Worm (Caenorhabditis elegans) whole organism, L1 larva: ENCODE data around the gene W02B3.7.
A peak's percentile ranks its signal among the peaks of the same experiment; 100 is the strongest.

Experiments used
- aha-1 ChIP-seq: fragments of 150-350 bp; optimal IDR thresholded peaks from 2 replicates; lab custom pipeline; 2014; ENCODE audit warnings: missing biosample characterization, missing genetic modification characterization
- aly-2 ChIP-seq: fragments of 150-350 bp; optimal IDR thresholded peaks from 2 replicates; lab custom pipeline; 2014; ENCODE audit warnings: missing biosample characterization, missing genetic modification characterization
- blmp-1 ChIP-seq: fragments of 150-350 bp; optimal IDR thresholded peaks from 2 replicates; lab custom pipeline; 2014; ENCODE audit warnings: missing biosample characterization, missing genetic modification characterization
- ceh-88 ChIP-seq: fragments of 200-800 bp; sonication (Bioruptor generic); IDR thresholded peaks from 2 replicates; pipeline ENCODE4 v1.3.6; 2022; ENCODE audit warnings: missing genetic modification characterization, missing compliant biosample characterization
- ceh-90 ChIP-seq: sonication (generic microtip); optimal IDR thresholded peaks from 2 replicates; lab custom pipeline; 2016; ENCODE audit warnings: missing genetic modification characterization, missing compliant biosample characterization
- dpl-1 ChIP-seq, 3 experiments: fragments of 150-350 bp in 2 of 3; sonication (generic microtip) in 1 of 3; optimal IDR thresholded peaks; 2 replicates each; lab custom pipeline; 2014 to 2017; ENCODE audit warnings: missing biosample characterization in 3 of 3, missing genetic modification characterization in 3 of 3, missing genetic modification reagents in 3 of 3
- dsc-1 ChIP-seq: sonication (generic microtip); optimal IDR thresholded peaks from 2 replicates; lab custom pipeline; 2016; ENCODE audit warnings: mild to moderate bottlenecking, missing genetic modification characterization, missing compliant biosample characterization
- efl-1 ChIP-seq, 4 experiments: fragments of 150-350 bp; optimal IDR thresholded peaks in 3 of 4; peaks in 1 of 4; 1 replicate in 1 of 4; 2 replicates in 3 of 4; lab custom pipeline; 2014; ENCODE audit warnings: missing biosample characterization in 2 of 4, missing genetic modification characterization in 2 of 4, missing genetic modification reagents in 2 of 4
- efl-3 ChIP-seq: fragments of 200-800 bp; sonication (Bioruptor generic); optimal IDR thresholded peaks from 2 replicates; lab custom pipeline; 2018; ENCODE audit warnings: mild to moderate bottlenecking, missing genetic modification characterization, missing compliant biosample characterization
- elt-2 ChIP-seq: sonication (generic microtip); optimal IDR thresholded peaks from 2 replicates; lab custom pipeline; 2016; ENCODE audit warnings: missing genetic modification characterization, mild to moderate bottlenecking, inconsistent platforms, missing compliant biosample characterization, missing genetic modification reagents
- elt-3 ChIP-seq, 6 experiments: fragments of 150-350 bp in 1 of 6; sonication (generic microtip); optimal IDR thresholded peaks; 2 replicates each; lab custom pipeline; 2017 to 2018; ENCODE audit warnings: missing biosample characterization in 6 of 6, missing genetic modification characterization in 6 of 6, inconsistent platforms in 1 of 6
- ets-5 ChIP-seq: fragments of 200-800 bp; sonication (Bioruptor generic); IDR thresholded peaks from 2 replicates; pipeline ENCODE4 v1.3.6; 2022; ENCODE audit warnings: missing genetic modification characterization, missing compliant biosample characterization
- fkh-10 ChIP-seq: sonication (generic microtip); optimal IDR thresholded peaks from 2 replicates; lab custom pipeline; 2017; ENCODE audit warnings: missing biosample characterization, missing genetic modification reagents, missing genetic modification characterization
- fkh-8 ChIP-seq: sonication (generic microtip); optimal IDR thresholded peaks from 2 replicates; lab custom pipeline; 2016; ENCODE audit warnings: mild to moderate bottlenecking, missing genetic modification characterization, missing compliant biosample characterization
- grh-1 ChIP-seq: fragments of 200-800 bp; sonication (Bioruptor generic); IDR thresholded peaks from 2 replicates; pipeline ENCODE4 v1.3.6; 2022; ENCODE audit warnings: missing genetic modification reagents, missing genetic modification characterization, missing compliant biosample characterization
- irx-1 ChIP-seq: sonication (generic microtip); optimal IDR thresholded peaks from 2 replicates; lab custom pipeline; 2016; ENCODE audit warnings: missing genetic modification characterization, missing compliant biosample characterization
- isw-1 ChIP-seq: fragments of 200-800 bp; sonication (Bioruptor generic); IDR thresholded peaks from 2 replicates; pipeline ENCODE4 v1.3.6; 2022; ENCODE audit warnings: missing genetic modification characterization, missing compliant biosample characterization
- lin-13 ChIP-seq: fragments of 150-350 bp; optimal IDR thresholded peaks from 2 replicates; lab custom pipeline; 2014; ENCODE audit warnings: missing biosample characterization, missing genetic modification reagents, missing genetic modification characterization
- lin-14 ChIP-seq: fragments of 200-800 bp; sonication (Bioruptor generic); optimal IDR thresholded peaks from 2 replicates; lab custom pipeline; 2018; ENCODE audit warnings: mild to moderate bottlenecking, missing genetic modification characterization, moderate library complexity, missing compliant biosample characterization
- lin-15B ChIP-seq: fragments of 150-350 bp; sonication (generic microtip); optimal IDR thresholded peaks from 3 replicates; lab custom pipeline; 2014; ENCODE audit warnings: missing biosample characterization, missing genetic modification characterization
- lin-35 ChIP-seq, 2 experiments: fragments of 150-350 bp; optimal IDR thresholded peaks; 2 replicates each; lab custom pipeline; 2014; ENCODE audit warnings: missing biosample characterization in 2 of 2, missing genetic modification characterization in 2 of 2, missing genetic modification reagents in 2 of 2
- lin-39 ChIP-seq: fragments of 150-350 bp; optimal IDR thresholded peaks from 2 replicates; lab custom pipeline; 2014; ENCODE audit warnings: missing biosample characterization, missing genetic modification reagents, missing genetic modification characterization
- mdl-1 ChIP-seq, 2 experiments: fragments of 150-350 bp; optimal IDR thresholded peaks; 2 replicates each; lab custom pipeline; 2014 to 2017; ENCODE audit warnings: missing biosample characterization in 2 of 2, missing genetic modification characterization in 2 of 2, inconsistent platforms in 1 of 2
- mef-2 ChIP-seq: fragments of 150-350 bp; optimal IDR thresholded peaks from 2 replicates; lab custom pipeline; 2014; ENCODE audit warnings: missing biosample characterization, missing genetic modification characterization
- mep-1 ChIP-seq: fragments of 150-350 bp; optimal IDR thresholded peaks from 2 replicates; lab custom pipeline; 2014; ENCODE audit warnings: missing biosample characterization, missing genetic modification characterization
- nhr-19 ChIP-seq: fragments of 200-800 bp; sonication (Bioruptor generic); conservative IDR thresholded peaks from 2 replicates; pipeline ENCODE4 v1.3.6; 2022; ENCODE audit warnings: missing genetic modification characterization, missing compliant biosample characterization
- nhr-20 ChIP-seq: sonication (generic microtip); optimal IDR thresholded peaks from 2 replicates; lab custom pipeline; 2016; ENCODE audit warnings: mild to moderate bottlenecking, missing genetic modification characterization, missing compliant biosample characterization
- nhr-28 ChIP-seq: fragments of 150-350 bp; optimal IDR thresholded peaks from 2 replicates; lab custom pipeline; 2014; ENCODE audit warnings: missing biosample characterization, missing genetic modification characterization
- nhr-47 ChIP-seq: sonication (generic microtip); optimal IDR thresholded peaks from 2 replicates; lab custom pipeline; 2016; ENCODE audit warnings: mild to moderate bottlenecking, missing genetic modification characterization, moderate library complexity, missing compliant biosample characterization
- nhr-76 ChIP-seq: sonication (generic microtip); optimal IDR thresholded peaks from 2 replicates; lab custom pipeline; 2017; ENCODE audit warnings: missing biosample characterization, missing genetic modification characterization
- nhr-85 ChIP-seq: sonication (generic microtip); peaks from one replicate; lab custom pipeline; 2016; ENCODE audit warnings: missing genetic modification characterization, inconsistent platforms, missing compliant biosample characterization
- nhr-90 ChIP-seq: sonication (generic microtip); optimal IDR thresholded peaks from 2 replicates; lab custom pipeline; 2016; ENCODE audit warnings: mild to moderate bottlenecking, missing genetic modification characterization, missing compliant biosample characterization; ENCODE audit not compliant: poor library complexity
- pax-3 ChIP-seq: fragments of 200-800 bp; sonication (Bioruptor generic); optimal IDR thresholded peaks from 2 replicates; lab custom pipeline; 2018; ENCODE audit warnings: mild to moderate bottlenecking, missing genetic modification characterization, moderate library complexity, missing compliant biosample characterization
- pqm-1 ChIP-seq: sonication (generic microtip); optimal IDR thresholded peaks from 3 replicates; lab custom pipeline; 2017; ENCODE audit warnings: missing biosample characterization, missing genetic modification characterization
- skn-1 ChIP-seq: fragments of 150-350 bp; optimal IDR thresholded peaks from 2 replicates; lab custom pipeline; 2014; ENCODE audit warnings: missing biosample characterization, missing genetic modification characterization
- sptf-1 ChIP-seq: fragments of 150-350 bp; optimal IDR thresholded peaks from 2 replicates; lab custom pipeline; 2014; ENCODE audit warnings: missing biosample characterization, missing genetic modification characterization
- tlp-1 ChIP-seq: fragments of 150-350 bp; optimal IDR thresholded peaks from 2 replicates; lab custom pipeline; 2014; ENCODE audit warnings: missing biosample characterization, missing genetic modification characterization
- unc-130 ChIP-seq: fragments of 150-350 bp; optimal IDR thresholded peaks from 2 replicates; lab custom pipeline; 2017; ENCODE audit warnings: missing biosample characterization, missing genetic modification characterization, inconsistent platforms
- unc-30 ChIP-seq: sonication (generic microtip); optimal IDR thresholded peaks from 2 replicates; lab custom pipeline; 2017; ENCODE audit warnings: missing biosample characterization, missing genetic modification characterization
- unc-86 ChIP-seq: sonication (generic microtip); optimal IDR thresholded peaks from 2 replicates; lab custom pipeline; 2016; ENCODE audit warnings: missing genetic modification characterization, missing compliant biosample characterization
- vab-15 ChIP-seq: sonication (generic microtip); optimal IDR thresholded peaks from 2 replicates; lab custom pipeline; 2017; ENCODE audit warnings: missing genotype, mild to moderate bottlenecking, missing genetic modification characterization, missing compliant biosample characterization
- zag-1 ChIP-seq: fragments of 150-350 bp; optimal IDR thresholded peaks from 2 replicates; lab custom pipeline; 2014; ENCODE audit warnings: missing biosample characterization, missing genetic modification characterization
- zip-4 ChIP-seq: fragments of 200-800 bp; sonication (Bioruptor generic); optimal IDR thresholded peaks from 2 replicates; lab custom pipeline; 2018; ENCODE audit warnings: mild to moderate bottlenecking, missing genetic modification characterization, moderate library complexity, missing compliant biosample characterization

The W02B3.7 gene

ce11 chrIII:656660-657059 lies 35.2 kb downstream of the W02B3.7 start (continued):
- TF ChIP-seq lin-39 (tag; lab: Kevin White, UChicago) (no peak), mdl-1 (tag; optimal IDR thresholded peaks at IDR 0.05; lab: Kevin White, UChicago) (no peak), ceh-90 (tag; lab: Kevin White, UChicago) (no peak), zip-4 (GFP tag; lab: Kevin White, UChicago) (no peak), mef-2 (no peak), nhr-28 (tag; lab: Kevin White, UChicago) (no peak), unc-130 (tag; lab: Kevin White, UChicago) (no peak), ceh-88 (GFP tag; lab: Robert Waterston, UW) (no peak), elt-2 (tag; lab: Kevin White, UChicago) (no peak), fkh-8 (no peak), vab-15 (tag; lab: Kevin White, UChicago) (no peak), dpl-1 (GFP tag; optimal IDR thresholded peaks at IDR 0.05; lab: Kevin White, UChicago) (no peak), unc-86 (no peak), blmp-1 (peak; percentile 85), grh-1 (GFP tag; lab: Robert Waterston, UW) (no peak), lin-15B (no peak), fkh-10 (GFP tag; lab: Kevin White, UChicago) (no peak), nhr-76 (tag; lab: Kevin White, UChicago) (no peak), mep-1 (peak; percentile 15), efl-3 (GFP tag; lab: Kevin White, UChicago) (no peak), nhr-19 (GFP tag; lab: Robert Waterston, UW) (no peak), lin-13 (GFP tag; lab: Kevin White, UChicago) (no peak), dsc-1 (tag; lab: Kevin White, UChicago) (no peak), nhr-20 (tag; lab: Kevin White, UChicago) (peak; percentile 4), ets-5 (GFP tag; lab: Robert Waterston, UW) (no peak), isw-1 (GFP tag; lab: Robert Waterston, UW) (no peak), irx-1 (tag; lab: Kevin White, UChicago) (no peak), pqm-1 (tag; lab: Kevin White, UChicago) (no peak), unc-30 (tag; lab: Kevin White, UChicago) (no peak), sptf-1 (tag; lab: Kevin White, UChicago) (no peak), tlp-1 (no peak), aly-2 (tag; lab: Kevin White, UChicago) (no peak)

- peak; percentile 68 for TF ChIP-seq blmp-1
- no peak for TF ChIP-seq aha-1 (tag; lab: Kevin White, UChicago)
- no peak for TF ChIP-seq elt-3 (tag; optimal IDR thresholded peaks at IDR 0.05; lab: Kevin White, UChicago)
- no peak for TF ChIP-seq efl-1 (optimal IDR thresholded peaks at IDR 0.05; lab: Kevin White, UChicago)
- TF ChIP-seq efl-1 (GFP tag; optimal IDR thresholded peaks at IDR 0.05 in 1 of 2; lab: Kevin White, UChicago), result peak in 1 of 2 experiments; percentile 28
- TF ChIP-seq pax-3 (tag; lab: Kevin White, UChicago), result no peak
- TF ChIP-seq nhr-47 (tag; lab: Kevin White, UChicago), result no peak
- TF ChIP-seq skn-1 (tag; lab: Kevin White, UChicago), result peak; percentile 21
- TF ChIP-seq isw-1 (GFP tag; lab: Robert Waterston, UW), result no peak
- no peak for TF ChIP-seq fkh-8
Measured at ce11 chrIII:654365-654764, 37.5 kb downstream of the W02B3.7 start.

DNA sequence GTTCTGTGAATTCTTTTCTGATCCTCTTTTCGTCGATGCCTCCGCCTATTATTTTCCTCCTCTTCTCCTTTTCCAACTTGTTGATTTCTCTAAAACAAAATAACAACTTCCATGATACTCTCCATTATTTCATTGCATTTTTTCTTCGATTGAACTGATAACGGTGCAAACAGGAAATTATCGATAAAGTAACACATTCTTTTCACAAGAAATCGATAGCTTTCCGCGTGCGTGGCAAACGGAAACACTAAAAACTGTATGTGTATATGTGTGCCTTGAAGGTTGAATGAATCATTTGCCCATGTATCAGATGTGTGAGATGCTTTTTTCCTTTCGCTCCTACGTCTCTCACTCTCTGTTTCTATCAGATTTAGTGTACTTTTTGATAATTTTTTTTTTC lies 40.2 kb downstream of the W02B3.7 start:
- TF ChIP-seq nhr-85 (tag; lab: Kevin White, UChicago), result peak; percentile 43
- no peak for TF ChIP-seq efl-1 (optimal IDR thresholded peaks at IDR 0.05; lab: Kevin White, UChicago)
- peak in 1 of 2 experiments; percentile 3 for TF ChIP-seq efl-1 (GFP tag; optimal IDR thresholded peaks at IDR 0.05 in 1 of 2; lab: Kevin White, UChicago)
- peak; percentile 42 for TF ChIP-seq lin-14 (GFP tag; lab: Kevin White, UChicago)
- TF ChIP-seq elt-2 (tag; lab: Kevin White, UChicago), result peak; percentile 44
- TF ChIP-seq lin-35 (GFP tag; optimal IDR thresholded peaks at IDR 0.05; lab: Kevin White, UChicago), result peak in 1 of 2 experiments; percentile 15
- no peak for TF ChIP-seq zag-1 (tag; lab: Kevin White, UChicago)
- peak; percentile 2 for TF ChIP-seq nhr-90 (tag; lab: Kevin White, UChicago)
- no peak for TF ChIP-seq efl-3 (GFP tag; lab: Kevin White, UChicago)
